Fruit fly (Drosophila melanogaster) whole organism, wandering third instar larva: ENCODE measurements around the gene CG3285.

Source experiments
- Abd-B ChIP-seq: fragments of >200 bp; optimal IDR thresholded peaks from 2 replicates; lab custom pipeline; 2017; ENCODE audit warnings: missing biosample characterization, missing genetic modification characterization
- CG32264 ChIP-seq: fragments of 200-800 bp; sonication (Bioruptor generic); optimal IDR thresholded peaks from 2 replicates; lab custom pipeline; 2016; ENCODE audit warnings: missing biosample characterization, missing genetic modification characterization
- CG9705 ChIP-seq: fragments of 200-800 bp; sonication (Bioruptor generic); optimal IDR thresholded peaks from 2 replicates; lab custom pipeline; 2018; ENCODE audit warnings: missing biosample characterization, mild to moderate bottlenecking, missing genetic modification characterization
- CrebA ChIP-seq: fragments of 200-800 bp; sonication (Bioruptor generic); optimal IDR thresholded peaks from 2 replicates; lab custom pipeline; 2016; ENCODE audit warnings: missing biosample characterization, mild to moderate bottlenecking, missing genetic modification characterization, borderline replicate concordance
- Dfd ChIP-seq: fragments of >200 bp; optimal IDR thresholded peaks from 2 replicates; lab custom pipeline; 2017; ENCODE audit warnings: missing biosample characterization, missing genetic modification characterization
- Dif ChIP-seq: fragments of 200-275, 200-300 bp; sonication (Bioruptor generic); optimal IDR thresholded peaks from 2 replicates; lab custom pipeline; 2018; ENCODE audit warnings: missing biosample characterization, missing genetic modification characterization; ENCODE audit not compliant: partially characterized antibody
- GATAd ChIP-seq: sonication (Bioruptor generic); optimal IDR thresholded peaks from 2 replicates; lab custom pipeline; 2016; ENCODE audit warnings: missing biosample characterization, missing genetic modification characterization
- HLH106 ChIP-seq: fragments of 200-800 bp; optimal IDR thresholded peaks from 3 replicates; lab custom pipeline; 2019; ENCODE audit warnings: missing biosample characterization, mild to moderate bottlenecking, missing genetic modification characterization, moderate library complexity
- Hnf4 ChIP-seq: fragments of 200-800 bp; sonication (Bioruptor generic); optimal IDR thresholded peaks from 2 replicates; lab custom pipeline; 2016; ENCODE audit warnings: missing biosample characterization, mild to moderate bottlenecking, missing genetic modification characterization
- Hr78 ChIP-seq: fragments of >200 bp; optimal IDR thresholded peaks from 2 replicates; lab custom pipeline; 2017; ENCODE audit warnings: missing biosample characterization, missing genetic modification characterization
- Hr83 ChIP-seq: fragments of 200-300 bp; sonication (Bioruptor generic); optimal IDR thresholded peaks from 2 replicates; lab custom pipeline; 2016; ENCODE audit warnings: missing biosample characterization, mild to moderate bottlenecking, missing genetic modification characterization, moderate library complexity; ENCODE audit not compliant: poor library complexity, severe bottlenecking
- Jra ChIP-seq: sonication (Bioruptor generic); optimal IDR thresholded peaks from 2 replicates; lab custom pipeline; 2016; ENCODE audit warnings: missing biosample characterization, missing genetic modification characterization
- Mio ChIP-seq: sonication (Bioruptor generic); optimal IDR thresholded peaks from 2 replicates; lab custom pipeline; 2016; ENCODE audit warnings: missing biosample characterization, missing genetic modification characterization
- Myc ChIP-seq: fragments of >200 bp; optimal IDR thresholded peaks from 2 replicates; lab custom pipeline; 2017
- N ChIP-seq: fragments of >200 bp; optimal IDR thresholded peaks from 2 replicates; lab custom pipeline; 2018; ENCODE audit warnings: missing biosample characterization, missing external identifiers, missing genetic modification characterization
- Rel ChIP-seq, 2 experiments: fragments of 200-800 bp; sonication (Bioruptor generic) in 1 of 2; optimal IDR thresholded peaks; 2 replicates in 1 of 2; 3 replicates in 1 of 2; lab custom pipeline; 2016 to 2019; ENCODE audit warnings: mild to moderate bottlenecking in 2 of 2, missing biosample characterization in 2 of 2, missing genetic modification characterization in 2 of 2, moderate library complexity in 1 of 2
- Sp1 ChIP-seq: fragments of 200-800 bp; sonication (Bioruptor generic); optimal IDR thresholded peaks from 3 replicates; lab custom pipeline; 2019; ENCODE audit warnings: missing biosample characterization, mild to moderate bottlenecking, missing genetic modification characterization, moderate library complexity
- Vsx2 ChIP-seq: fragments of 200-300, 225-300 bp; sonication (Bioruptor generic); optimal IDR thresholded peaks from 2 replicates; lab custom pipeline; 2018; ENCODE audit warnings: missing biosample characterization, missing genetic modification characterization; ENCODE audit not compliant: partially characterized antibody
- br ChIP-seq: fragments of 200-800 bp; sonication (Bioruptor generic); optimal IDR thresholded peaks from 2 replicates; lab custom pipeline; 2016; ENCODE audit warnings: missing biosample characterization, missing genetic modification characterization
- brk ChIP-seq: fragments of 200-800 bp; sonication (Bioruptor generic); optimal IDR thresholded peaks from 2 replicates; lab custom pipeline; 2016; ENCODE audit warnings: missing biosample characterization, mild to moderate bottlenecking, missing genetic modification characterization
- dl ChIP-seq, 2 experiments: fragments of 175-275, 200-275 bp in 1 of 2; fragments of 200-275 bp in 1 of 2; sonication (Bioruptor generic); optimal IDR thresholded peaks; lab custom pipeline; 2018; ENCODE audit warnings: mild to moderate bottlenecking in 2 of 2, missing biosample characterization in 2 of 2, missing genetic modification characterization in 2 of 2, moderate library complexity in 2 of 2; ENCODE audit not compliant: partially characterized antibody in 2 of 2, insufficient read depth in 1 of 2
- dsf ChIP-seq: sonication (Bioruptor generic); optimal IDR thresholded peaks from 2 replicates; lab custom pipeline; 2016; ENCODE audit warnings: missing biosample characterization, missing genetic modification characterization, borderline replicate concordance
- ey ChIP-seq: fragments of 200-800 bp; sonication (Bioruptor generic); optimal IDR thresholded peaks from 2 replicates; lab custom pipeline; 2016; ENCODE audit warnings: missing biosample characterization, missing genetic modification characterization
- foxo ChIP-seq, 2 experiments: fragments of 200-800 bp; sonication (Bioruptor generic); optimal IDR thresholded peaks; 2 replicates in 1 of 2; 3 replicates in 1 of 2; lab custom pipeline; 2016 to 2017; ENCODE audit warnings: missing biosample characterization in 2 of 2, missing genetic modification characterization in 2 of 2
- fru ChIP-seq: fragments of 200-800 bp; sonication (Bioruptor generic); optimal IDR thresholded peaks from 3 replicates; lab custom pipeline; 2016; ENCODE audit warnings: missing biosample characterization, mild to moderate bottlenecking, missing genetic modification characterization
- h ChIP-seq: fragments of 200-800 bp; sonication (Bioruptor generic); optimal IDR thresholded peaks from 3 replicates; lab custom pipeline; 2016; ENCODE audit warnings: missing biosample characterization, mild to moderate bottlenecking, missing genetic modification characterization
- jim ChIP-seq: fragments of 175-275, 200-325 bp; sonication (Bioruptor generic); optimal IDR thresholded peaks from 2 replicates; lab custom pipeline; 2016; ENCODE audit warnings: missing biosample characterization, mild to moderate bottlenecking, missing genetic modification characterization
- lola ChIP-seq: fragments of >200 bp; optimal IDR thresholded peaks from 2 replicates; lab custom pipeline; 2017; ENCODE audit warnings: missing biosample characterization, missing genetic modification characterization
- pan ChIP-seq: fragments of >200 bp; optimal IDR thresholded peaks from 2 replicates; lab custom pipeline; 2017
- rgr ChIP-seq: fragments of 200-800 bp; sonication (Bioruptor generic); optimal IDR thresholded peaks from 3 replicates; lab custom pipeline; 2016; ENCODE audit warnings: missing biosample characterization, mild to moderate bottlenecking, missing genetic modification characterization
- sage ChIP-seq: fragments of 200-800 bp; sonication (Bioruptor generic); optimal IDR thresholded peaks from 2 replicates; lab custom pipeline; 2016; ENCODE audit warnings: missing biosample characterization, mild to moderate bottlenecking, missing genetic modification characterization
- sv ChIP-seq: fragments of 200-800 bp; sonication (Bioruptor generic); optimal IDR thresholded peaks from 3 replicates; lab custom pipeline; 2016; ENCODE audit warnings: missing biosample characterization, missing genetic modification characterization
- tai ChIP-seq: sonication (Bioruptor generic); optimal IDR thresholded peaks from 2 replicates; lab custom pipeline; 2016; ENCODE audit warnings: missing biosample characterization, missing genetic modification characterization
- usp ChIP-seq: fragments of >200 bp; optimal IDR thresholded peaks from 2 replicates; lab custom pipeline; 2017; ENCODE audit warnings: missing biosample characterization, missing genetic modification characterization
- woc ChIP-seq: sonication (Bioruptor generic); optimal IDR thresholded peaks from 2 replicates; lab custom pipeline; 2016; ENCODE audit warnings: missing biosample characterization, mild to moderate bottlenecking, missing genetic modification characterization

Gene CG3285

dm6 chr2L:3330628-3331027 is at the start of gene CG3285:
TSS of gene CG3285 (plus strand) at chr2L:3330928.
- no peak for TF ChIP-seq N (GFP tag; lab: Kevin White, UChicago)
- no peak for TF ChIP-seq br
- no peak for TF ChIP-seq tai (GFP tag; lab: Kevin White, UChicago)

DNA sequence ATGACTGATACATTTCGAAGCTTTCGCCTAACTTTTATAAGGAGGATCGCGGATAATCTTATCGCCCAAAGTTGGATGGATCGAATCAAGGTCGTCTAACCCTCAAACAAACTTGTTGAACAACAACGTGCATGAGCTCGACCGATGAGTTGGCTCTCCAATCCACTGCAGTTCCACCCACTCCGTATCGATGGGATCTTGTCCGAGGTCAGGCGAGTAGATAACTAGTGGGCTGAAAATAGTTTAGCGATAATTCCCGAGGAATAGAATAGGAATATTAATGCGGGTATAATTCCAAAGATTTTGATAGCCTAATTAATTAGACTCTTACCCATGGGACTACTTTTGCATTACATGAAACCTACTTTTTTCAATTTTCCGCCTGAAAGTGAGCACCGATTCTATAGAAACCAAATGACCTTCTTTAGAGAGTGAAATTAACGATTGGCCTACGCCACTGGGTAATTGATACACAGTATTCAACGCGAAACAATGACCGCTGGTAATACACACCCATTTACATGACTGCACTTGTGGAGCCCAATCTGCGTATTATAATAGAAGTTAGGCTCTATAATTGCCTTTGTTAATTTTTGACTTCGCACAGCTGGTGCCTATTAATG is 36.9 kb upstream of the CG3285 start:
- TF ChIP-seq Vsx2 (GFP tag; lab: Kevin White, UChicago), result no peak
- TF ChIP-seq CrebA (GFP tag; lab: Kevin White, UChicago), result peak; percentile 6

dm6 chr2L:3294572-3294971 is 36.2 kb upstream of the CG3285 start, which contains the start of gene CG9664:
TSS of gene CG9664 (minus strand) at chr2L:3294706.
- TF ChIP-seq usp (GFP tag; lab: Kevin White, UChicago), result no peak
- peak; percentile 3 for TF ChIP-seq sage (GFP tag; lab: Kevin White, UChicago)
- TF ChIP-seq Abd-B (GFP tag; lab: Kevin White, UChicago), result no peak

dm6 chr2L:3298065-3298469 is 32.7 kb upstream of the CG3285 start:
- TF ChIP-seq tai (GFP tag; lab: Kevin White, UChicago) (no peak), N (GFP tag; lab: Kevin White, UChicago) (no peak), Hnf4 (no peak), Hr78 (GFP tag; lab: Kevin White, UChicago) (no peak), ey (no peak), h (peak; percentile 54), lola (GFP tag; lab: Kevin White, UChicago) (no peak), dl (GFP tag; optimal IDR thresholded peaks at IDR 0.05; lab: Kevin White, UChicago; ENCODE audit: insufficient read depth in 1 of 2, partially characterized antibody in 2 of 2) (no peak), rgr (no peak), pan (no peak), Vsx2 (GFP tag; lab: Kevin White, UChicago) (no peak), Hr83 (GFP tag; lab: Kevin White, UChicago) (no peak), usp (GFP tag; lab: Kevin White, UChicago) (no peak), CrebA (GFP tag; lab: Kevin White, UChicago) (peak; percentile 39), sv (no peak), CG32264 (no peak), Dfd (GFP tag; lab: Kevin White, UChicago) (no peak), fru (GFP tag; lab: Kevin White, UChicago) (no peak), Rel (GFP tag; optimal IDR thresholded peaks at IDR 0.05; lab: Kevin White, UChicago) (no peak), Rel (tag; optimal IDR thresholded peaks at IDR 0.05; lab: Kevin White, UChicago) (peak; percentile 1), br (no peak), Jra (GFP tag; lab: Kevin White, UChicago) (no peak), brk (GFP tag; lab: Kevin White, UChicago) (no peak), Sp1 (GFP tag; lab: Kevin White, UChicago) (no peak)

- TF ChIP-seq Abd-B (GFP tag; lab: Kevin White, UChicago) (no peak), Myc (no peak), h (no peak), ey (no peak), Hr83 (GFP tag; lab: Kevin White, UChicago) (no peak), Dif (GFP tag; lab: Kevin White, UChicago) (no peak), woc (GFP tag; lab: Kevin White, UChicago) (no peak), Mio (GFP tag; lab: Kevin White, UChicago) (no peak), HLH106 (tag; lab: Kevin White, UChicago) (no peak), jim (GFP tag; lab: Kevin White, UChicago) (no peak), CG9705 (GFP tag; lab: Kevin White, UChicago) (no peak), foxo (GFP tag; optimal IDR thresholded peaks at IDR 0.05; lab: Kevin White, UChicago) (no peak), Vsx2 (GFP tag; lab: Kevin White, UChicago) (no peak), GATAd (GFP tag; lab: Kevin White, UChicago) (no peak), CG32264 (no peak), sage (GFP tag; lab: Kevin White, UChicago) (no peak), fru (GFP tag; lab: Kevin White, UChicago) (no peak), brk (GFP tag; lab: Kevin White, UChicago) (no peak), N (GFP tag; lab: Kevin White, UChicago) (no peak), dsf (GFP tag; lab: Kevin White, UChicago) (no peak)
Observed at dm6 chr2L:3299142-3299541, 31.6 kb upstream of the CG3285 start.
